Fruit fly (Drosophila melanogaster): ENCODE measurements around the gene Zcchc7.

The Zcchc7 gene

dm6 chr3L:16885042-16885441, 39.9 kb downstream of the Zcchc7 start (continued):
- TF ChIP-seq Elba2 (GFP tag; optimal IDR thresholded peaks at IDR 0.05) (no peak), CG14965 (GFP tag; optimal IDR thresholded peaks at IDR 0.05; ENCODE audit: borderline replicate concordance) (no peak), CG7786 (GFP tag; optimal IDR thresholded peaks at IDR 0.05) (no peak), CG6765 (GFP tag; optimal IDR thresholded peaks at IDR 0.05) (no peak), fd3F (GFP tag; optimal IDR thresholded peaks at IDR 0.05) (peak; percentile 24), ac (GFP tag; optimal IDR thresholded peaks at IDR 0.05) (no peak), cas (GFP tag; IDR thresholded peaks at IDR 0.05) (peak; percentile 51; the same call in 1 of the 2 replicates), croc (GFP tag; conservative IDR thresholded peaks at IDR 0.05) (no peak), CG4820 (GFP tag; optimal IDR thresholded peaks at IDR 0.05) (no peak), CG1233 (GFP tag; optimal IDR thresholded peaks at IDR 0.05) (no peak), CG9727 (GFP tag; optimal IDR thresholded peaks at IDR 0.05) (no peak), en (GFP tag; optimal IDR thresholded peaks at IDR 0.05) (no peak), E2f2 (GFP tag; IDR thresholded peaks at IDR 0.05) (0 out of 2 replicates have a peak, but pooled peaks have one; percentile 26), Drgx (GFP tag; IDR thresholded peaks at IDR 0.05) (peak; percentile 28; the same call in 1 of the 2 replicates), exex (tag; optimal IDR thresholded peaks at IDR 0.05) (no peak), danr (GFP tag; IDR thresholded peaks at IDR 0.05) (no peak), chinmo (GFP tag; IDR thresholded peaks at IDR 0.05; ENCODE audit: partially characterized antibody) (no peak), lbe (GFP tag; optimal IDR thresholded peaks at IDR 0.05) (no peak), CG2116 (GFP tag; optimal IDR thresholded peaks at IDR 0.05) (no peak), seq (GFP tag; IDR thresholded peaks at IDR 0.05) (no peak), CG14710 (tag; optimal IDR thresholded peaks at IDR 0.05) (no peak), pita (GFP tag; optimal IDR thresholded peaks at IDR 0.05) (no peak), rib (GFP tag; IDR thresholded peaks at IDR 0.05) (peak; percentile 63), CG14860 (GFP tag; IDR thresholded peaks at IDR 0.05; ENCODE audit: partially characterized antibody) (no peak), Nf-YB (GFP tag; optimal IDR thresholded peaks at IDR 0.05) (no peak), tna (GFP tag; IDR thresholded peaks at IDR 0.05; ENCODE audit: partially characterized antibody) (no peak), CG32532 (GFP tag; IDR thresholded peaks at IDR 0.05) (peak; percentile 83), usp (GFP tag; optimal IDR thresholded peaks at IDR 0.05) (no peak), CG7556 (GFP tag; optimal IDR thresholded peaks at IDR 0.05) (peak; percentile 11), wdn (GFP tag; IDR thresholded peaks at IDR 0.05) (0 out of 2 replicates have a peak, but pooled peaks have one; percentile 7), tap (tag; optimal IDR thresholded peaks at IDR 0.05) (peak; percentile 22), CG8359 (GFP tag; optimal IDR thresholded peaks at IDR 0.05; ENCODE audit: borderline replicate concordance) (no peak), CG9817 (tag; optimal IDR thresholded peaks at IDR 0.05) (peak; percentile 20)

dm6 chr3L:16886179-16886930, 41.2 kb downstream of the Zcchc7 start:
- TF ChIP-seq ranshi (GFP tag; IDR thresholded peaks at IDR 0.05) (no peak), Chrac-16 (GFP tag; optimal IDR thresholded peaks at IDR 0.05) (no peak), CG8281 (tag; optimal IDR thresholded peaks at IDR 0.05) (peak; percentile 98), Drgx (GFP tag; IDR thresholded peaks at IDR 0.05) (0 out of 2 replicates have a peak, but pooled peaks have one; percentile 17), sens (GFP tag) (peak; percentile 54), CG9797 (GFP tag; optimal IDR thresholded peaks at IDR 0.05) (no peak), eve (GFP tag; optimal IDR thresholded peaks at IDR 0.05) (peak in 1 of 2 experiments; percentile 42), Oli (tag; optimal IDR thresholded peaks at IDR 0.05) (peak; percentile 14), CG6175 (GFP tag; IDR thresholded peaks at IDR 0.05) (no peak), CG13287 (GFP tag; IDR thresholded peaks at IDR 0.05; ENCODE audit: partially characterized antibody) (no peak), ci (GFP tag; IDR thresholded peaks at IDR 0.05) (0 out of 3 replicates have a peak, but pooled peaks have one; percentile 33), eyg (GFP tag; optimal IDR thresholded peaks at IDR 0.05) (no peak), Deaf1 (tag; optimal IDR thresholded peaks at IDR 0.05) (peak; percentile 10), CG17359 (tag; optimal IDR thresholded peaks at IDR 0.05) (no peak), chinmo (GFP tag; IDR thresholded peaks at IDR 0.05; ENCODE audit: partially characterized antibody) (0 out of 4 replicates have a peak, but pooled peaks have one; percentile 23), row (GFP tag; IDR thresholded peaks at IDR 0.05) (0 out of 3 replicates have a peak, but pooled peaks have one; percentile 10), Spps (tag; optimal IDR thresholded peaks at IDR 0.05) (no peak), Myb (GFP tag; optimal IDR thresholded peaks at IDR 0.05) (no peak), ttk (GFP tag; IDR thresholded peaks at IDR 0.05) (0 out of 2 replicates have a peak, but pooled peaks have one; percentile 15)

Measured in whole organism, embryonic.